Fruit fly (Drosophila melanogaster) whole organism, prepupa: ENCODE data around the gene Mcm7.
A peak's percentile ranks its signal among the peaks of the same experiment; 100 is the strongest.

Experiments
- Blimp-1 ChIP-seq: fragments of 200-800 bp; sonication (Bioruptor generic); optimal IDR thresholded peaks from 3 replicates; lab custom pipeline; 2017; ENCODE audit warnings: missing biosample characterization, missing genetic modification characterization, mild to moderate bottlenecking, moderate library complexity, missing genetic modification reagents
- CG10631 ChIP-seq: fragments of 200-800 bp; sonication (Bioruptor generic); optimal IDR thresholded peaks from 2 replicates; lab custom pipeline; 2016; ENCODE audit warnings: missing biosample characterization, missing genetic modification characterization
- CG11294 ChIP-seq: fragments of 200-800 bp; sonication (Bioruptor generic); IDR thresholded peaks from 2 replicates; pipeline ENCODE4 v1.3.6; 2022; ENCODE audit warnings: missing biosample characterization, missing genetic modification characterization
- CG11902 ChIP-seq: fragments of 200-800 bp; sonication (Bioruptor generic); optimal IDR thresholded peaks from 3 replicates; lab custom pipeline; 2016; ENCODE audit warnings: missing biosample characterization, missing genetic modification characterization
- CG15336 ChIP-seq: fragments of 200-800 bp; sonication (Bioruptor generic); IDR thresholded peaks from 2 replicates; pipeline ENCODE4 v1.3.6; 2022; ENCODE audit warnings: missing biosample characterization, missing genetic modification characterization
- CG1621 ChIP-seq: fragments of 200-800 bp; sonication (Bioruptor generic); optimal IDR thresholded peaks from 3 replicates; lab custom pipeline; 2018; ENCODE audit warnings: missing biosample characterization, mild to moderate bottlenecking, missing genetic modification characterization
- CG3032 ChIP-seq: fragments of 200-800 bp; optimal IDR thresholded peaks from 2 replicates; lab custom pipeline; 2019; ENCODE audit warnings: missing biosample characterization, mild to moderate bottlenecking, missing genetic modification characterization, moderate library complexity
- CG32006 ChIP-seq: fragments of 200-800 bp; sonication (Bioruptor generic); optimal IDR thresholded peaks from 3 replicates; lab custom pipeline; 2017; ENCODE audit warnings: missing biosample characterization, mild to moderate bottlenecking, missing genetic modification characterization
- CG34406 ChIP-seq: fragments of 200-800 bp; sonication (Bioruptor generic); optimal IDR thresholded peaks from 3 replicates; lab custom pipeline; 2016; ENCODE audit warnings: missing biosample characterization, missing genetic modification characterization
- CG3919 ChIP-seq: fragments of 200-800 bp; sonication (Bioruptor generic); optimal IDR thresholded peaks from 3 replicates; lab custom pipeline; 2016; ENCODE audit warnings: missing biosample characterization, missing genetic modification characterization
- CG6163 ChIP-seq: fragments of 200-800 bp; sonication (Bioruptor generic); IDR thresholded peaks from 3 replicates; pipeline ENCODE4 v1.3.6; 2022; ENCODE audit warnings: missing biosample characterization, missing genetic modification characterization
- CG6276 ChIP-seq: fragments of 200-800 bp; sonication (Bioruptor generic); optimal IDR thresholded peaks from 2 replicates; lab custom pipeline; 2017; ENCODE audit warnings: missing biosample characterization, mild to moderate bottlenecking, missing genetic modification characterization
- CG6854 ChIP-seq: fragments of 200-800 bp; sonication (Bioruptor generic); optimal IDR thresholded peaks from 2 replicates; lab custom pipeline; 2017; ENCODE audit warnings: missing biosample characterization, mild to moderate bottlenecking, missing genetic modification characterization
- CG7368 ChIP-seq: fragments of 200-800 bp; sonication (Bioruptor generic); optimal IDR thresholded peaks from 3 replicates; lab custom pipeline; 2016; ENCODE audit warnings: missing biosample characterization, missing genetic modification characterization
- CG8119 ChIP-seq: fragments of 200-800 bp; sonication (Bioruptor generic); IDR thresholded peaks from 3 replicates; pipeline ENCODE4 v1.3.6; 2022; ENCODE audit warnings: missing biosample characterization, missing genetic modification characterization
- CG8632 ChIP-seq: fragments of 200-800 bp; sonication (Bioruptor generic); optimal IDR thresholded peaks from 3 replicates; lab custom pipeline; 2016; ENCODE audit warnings: missing biosample characterization, missing genetic modification characterization
- CG9139 ChIP-seq: fragments of 200-800 bp; sonication (Bioruptor generic); optimal IDR thresholded peaks from 3 replicates; lab custom pipeline; 2017; ENCODE audit warnings: missing biosample characterization, mild to moderate bottlenecking, missing genetic modification characterization
- Eip75B ChIP-seq: fragments of 200-800 bp; sonication (Bioruptor generic); optimal IDR thresholded peaks from 3 replicates; lab custom pipeline; 2016; ENCODE audit warnings: missing biosample characterization, missing genetic modification characterization
- Eip78C ChIP-seq: fragments of 200-800 bp; sonication (Bioruptor generic); peaks from one replicate; lab custom pipeline; 2016; ENCODE audit warnings: missing biosample characterization, missing genetic modification characterization
- Ets96B ChIP-seq: fragments of 200-800 bp; optimal IDR thresholded peaks from 2 replicates; lab custom pipeline; 2019; ENCODE audit warnings: missing biosample characterization, mild to moderate bottlenecking, missing genetic modification characterization, moderate library complexity
- Hr39 ChIP-seq: fragments of 200-800 bp; sonication (Bioruptor generic); optimal IDR thresholded peaks from 2 replicates; lab custom pipeline; 2016; ENCODE audit warnings: missing biosample characterization, missing genetic modification characterization
- Lpt ChIP-seq: fragments of 200-800 bp; sonication (Bioruptor generic); optimal IDR thresholded peaks from 3 replicates; lab custom pipeline; 2016; ENCODE audit warnings: missing biosample characterization, missing genetic modification characterization
- Met ChIP-seq: fragments of 200-800 bp; sonication (Bioruptor generic); optimal IDR thresholded peaks from 3 replicates; lab custom pipeline; 2016; ENCODE audit warnings: missing biosample characterization, missing genetic modification characterization
- OdsH ChIP-seq: fragments of 200-800 bp; sonication (Bioruptor generic); optimal IDR thresholded peaks from 3 replicates; lab custom pipeline; 2016; ENCODE audit warnings: missing biosample characterization, missing genetic modification characterization
- Smox ChIP-seq: fragments of 200-800 bp; sonication (Bioruptor generic); optimal IDR thresholded peaks from 3 replicates; lab custom pipeline; 2016; ENCODE audit warnings: missing biosample characterization, missing genetic modification characterization
- Sox102F ChIP-seq: fragments of 200-800 bp; sonication (Bioruptor generic); optimal IDR thresholded peaks from 2 replicates; lab custom pipeline; 2016; ENCODE audit warnings: missing biosample characterization, mild to moderate bottlenecking, missing genetic modification characterization
- Sox14 ChIP-seq: fragments of 200-800 bp; sonication (Bioruptor generic); optimal IDR thresholded peaks from 3 replicates; lab custom pipeline; 2016; ENCODE audit warnings: missing biosample characterization, missing genetic modification characterization
- achi ChIP-seq: fragments of 200-800 bp; sonication (Bioruptor generic); optimal IDR thresholded peaks from 3 replicates; lab custom pipeline; 2016; ENCODE audit warnings: missing biosample characterization, missing genetic modification characterization
- cyc ChIP-seq: fragments of 200-800 bp; sonication (Bioruptor generic); optimal IDR thresholded peaks from 3 replicates; lab custom pipeline; 2016; ENCODE audit warnings: missing biosample characterization, missing genetic modification characterization
- eg ChIP-seq: fragments of 200-800 bp; sonication (Bioruptor generic); IDR thresholded peaks from 3 replicates; pipeline ENCODE4 v1.3.6; 2022; ENCODE audit warnings: missing biosample characterization, missing genetic modification characterization
- esn ChIP-seq: fragments of 200-800 bp; sonication (Bioruptor generic); optimal IDR thresholded peaks from 2 replicates; lab custom pipeline; 2016; ENCODE audit warnings: missing biosample characterization, mild to moderate bottlenecking, missing genetic modification characterization, moderate library complexity
- fd59A ChIP-seq: fragments of 200-800 bp; sonication (Bioruptor generic); optimal IDR thresholded peaks from 2 replicates; lab custom pipeline; 2017; ENCODE audit warnings: missing biosample characterization, mild to moderate bottlenecking, missing genetic modification characterization, missing genetic modification reagents
- fkh ChIP-seq: fragments of 200-800 bp; sonication (Bioruptor generic); optimal IDR thresholded peaks from 3 replicates; lab custom pipeline; 2017; ENCODE audit warnings: missing biosample characterization, mild to moderate bottlenecking, missing genetic modification characterization, moderate library complexity
- lz ChIP-seq: fragments of 200-800 bp; sonication (Bioruptor generic); optimal IDR thresholded peaks from 3 replicates; lab custom pipeline; 2016; ENCODE audit warnings: missing biosample characterization, missing genetic modification characterization
- pdm3 ChIP-seq: fragments of 200-800 bp; sonication (Bioruptor generic); optimal IDR thresholded peaks from 3 replicates; lab custom pipeline; 2016; ENCODE audit warnings: missing biosample characterization, missing genetic modification characterization
- salr ChIP-seq, 2 experiments: fragments of 200-800 bp; sonication (Bioruptor generic); optimal IDR thresholded peaks; 3 replicates each; lab custom pipeline; 2016 to 2018; ENCODE audit warnings: missing biosample characterization in 2 of 2, missing genetic modification characterization in 2 of 2, mild to moderate bottlenecking in 1 of 2
- ss ChIP-seq, 2 experiments: fragments of 200-800 bp; sonication (Bioruptor generic); optimal IDR thresholded peaks; 2 replicates in 1 of 2; 3 replicates in 1 of 2; lab custom pipeline; 2017 to 2018; ENCODE audit warnings: mild to moderate bottlenecking in 2 of 2, missing biosample characterization in 2 of 2, missing genetic modification characterization in 2 of 2, moderate library complexity in 1 of 2
- svp ChIP-seq: fragments of 200-800 bp; sonication (Bioruptor generic); peaks from one replicate; lab custom pipeline; 2016; ENCODE audit warnings: missing biosample characterization, missing genetic modification characterization
- topi ChIP-seq: fragments of 200-800 bp; sonication (Bioruptor generic); optimal IDR thresholded peaks from 3 replicates; lab custom pipeline; 2016; ENCODE audit warnings: missing biosample characterization, missing genetic modification characterization

Mcm7 gene

dm6 chr3L:8859936-8860335 lies 31.5 kb upstream of the Mcm7 start (continued):
- TF ChIP-seq Smox (no peak), salr (GFP tag; optimal IDR thresholded peaks at IDR 0.05; lab: Kevin White, UChicago) (peak in 1 of 2 experiments; percentile 62), CG11902 (GFP tag; lab: Kevin White, UChicago) (no peak), CG9139 (GFP tag; lab: Kevin White, UChicago) (peak; percentile 9), Lpt (GFP tag; lab: Kevin White, UChicago) (peak; percentile 34), CG10631 (GFP tag; lab: Kevin White, UChicago) (peak; percentile 41), Eip78C (peak; percentile 49)

dm6 chr3L:8860746-8861145 lies 30.6 kb upstream of the Mcm7 start:
- TF ChIP-seq Met (GFP tag; lab: Kevin White, UChicago) (no peak), Sox14 (GFP tag; lab: Kevin White, UChicago) (no peak), Blimp-1 (GFP tag; lab: Kevin White, UChicago) (no peak), fkh (GFP tag; lab: Kevin White, UChicago) (no peak), CG11294 (no peak), Ets96B (no peak), Eip75B (GFP tag; lab: Kevin White, UChicago) (no peak), topi (no peak), Eip78C (no peak), achi (no peak), CG6276 (GFP tag; lab: Kevin White, UChicago) (no peak), CG15336 (GFP tag; lab: Robert Waterston, UW) (no peak), CG3919 (GFP tag; lab: Kevin White, UChicago) (no peak), CG7368 (GFP tag; lab: Kevin White, UChicago) (no peak), cyc (GFP tag; lab: Kevin White, UChicago) (no peak), fd59A (GFP tag; lab: Kevin White, UChicago) (no peak), CG6163 (GFP tag; lab: Robert Waterston, UW) (no peak)

- TF ChIP-seq Hr39 (GFP tag; lab: Kevin White, UChicago) = no peak
- TF ChIP-seq ss (GFP tag; optimal IDR thresholded peaks at IDR 0.05; lab: Kevin White, UChicago) = peak in 1 of 2 experiments; percentile 76
- no peak for TF ChIP-seq svp (GFP tag; lab: Kevin White, UChicago)
- TF ChIP-seq CG15336 (GFP tag; lab: Robert Waterston, UW) = peak; percentile 48; the same call in 1 of the 2 replicates
- peak; percentile 30 for TF ChIP-seq CG32006 (GFP tag; lab: Kevin White, UChicago)
- TF ChIP-seq Met (GFP tag; lab: Kevin White, UChicago) = no peak
- peak; percentile 0 for TF ChIP-seq OdsH (GFP tag; lab: Kevin White, UChicago)
- peak; percentile 27 for TF ChIP-seq Eip78C
- TF ChIP-seq CG11294 = no peak
- no peak for TF ChIP-seq cyc (GFP tag; lab: Kevin White, UChicago)
- TF ChIP-seq CG1621 (tag; lab: Kevin White, UChicago) = no peak
- 0 out of 3 replicates have a peak, but pooled peaks have one; percentile 15 for TF ChIP-seq CG8119
- TF ChIP-seq eg (GFP tag; lab: Robert Waterston, UW) = peak; percentile 39; the same call in 1 of the 3 replicates
- no peak for TF ChIP-seq CG34406 (GFP tag; lab: Kevin White, UChicago)
- no peak for TF ChIP-seq pdm3 (GFP tag; lab: Kevin White, UChicago)
- no peak for TF ChIP-seq Sox14 (GFP tag; lab: Kevin White, UChicago)
These were observed 26.2 kb upstream of the Mcm7 start for dm6 chr3L:8865185-8865584.

dm6 chr3L:8869326-8869725 lies 22.1 kb upstream of the Mcm7 start:
- no peak for TF ChIP-seq Sox102F (GFP tag; lab: Kevin White, UChicago)
- TF ChIP-seq CG6163 (GFP tag; lab: Robert Waterston, UW) = no peak
- no peak for TF ChIP-seq CG8119
- no peak for TF ChIP-seq OdsH (GFP tag; lab: Kevin White, UChicago)
- no peak for TF ChIP-seq Eip78C
- no peak for TF ChIP-seq esn (GFP tag; lab: Kevin White, UChicago)
- TF ChIP-seq CG3032 (tag; lab: Kevin White, UChicago) = no peak
- no peak for TF ChIP-seq Ets96B
- TF ChIP-seq CG3919 (GFP tag; lab: Kevin White, UChicago) = no peak
- no peak for TF ChIP-seq Smox
- no peak for TF ChIP-seq lz (GFP tag; lab: Kevin White, UChicago)
- TF ChIP-seq CG11294 = no peak
- TF ChIP-seq CG8632 (GFP tag; lab: Kevin White, UChicago) = no peak
- TF ChIP-seq topi = no peak
- no peak for TF ChIP-seq CG6854
- TF ChIP-seq Sox14 (GFP tag; lab: Kevin White, UChicago) = no peak
- TF ChIP-seq, all 60 proteins: peak for 0
